Worm (Caenorhabditis elegans): ENCODE measurements around the gene tmem-145.

Gene tmem-145

DNA sequence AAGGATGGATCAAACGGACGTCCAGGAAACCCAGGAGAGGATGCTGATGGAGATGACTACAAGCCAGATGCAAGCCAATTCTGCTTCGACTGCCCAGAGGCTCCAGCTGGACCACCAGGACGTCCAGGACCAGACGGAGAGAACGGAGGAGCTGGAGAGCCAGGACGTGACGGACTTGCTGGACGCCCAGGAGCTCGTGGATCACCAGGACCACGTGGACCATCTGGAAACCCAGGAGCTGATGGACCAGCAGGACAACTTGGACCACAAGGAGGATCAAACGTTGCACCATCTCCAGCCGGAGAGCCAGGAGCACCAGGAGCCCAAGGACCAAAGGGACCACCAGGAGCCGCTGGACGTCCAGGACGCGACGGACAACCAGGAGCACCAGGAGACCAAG, 31.8 kb upstream of the tmem-145 start:
- TF ChIP-seq egrh-3 (GFP tag; IDR thresholded peaks at IDR 0.05): peak; percentile 79; the same call in 1 of the 2 replicates
- TF ChIP-seq zfh-2 (GFP tag; conservative IDR thresholded peaks at IDR 0.05): peak; percentile 87
- TF ChIP-seq ztf-26 (tag; optimal IDR thresholded peaks at IDR 0.05): peak; percentile 44
- TF ChIP-seq die-1 (tag; optimal IDR thresholded peaks at IDR 0.05): no peak
- TF ChIP-seq pha-4 (tag; optimal IDR thresholded peaks at IDR 0.05): no peak

- TF ChIP-seq die-1 (tag; optimal IDR thresholded peaks at IDR 0.05): peak; percentile 8
- no peak for TF ChIP-seq F52B5.7 (tag; optimal IDR thresholded peaks at IDR 0.05)
Measured at ce11 chrX:12104630-12105029, 31.0 kb upstream of the tmem-145 start, which contains the start of gene col-181. Gene col-181 (plus strand): TSS chrX:12104930.

DNA sequence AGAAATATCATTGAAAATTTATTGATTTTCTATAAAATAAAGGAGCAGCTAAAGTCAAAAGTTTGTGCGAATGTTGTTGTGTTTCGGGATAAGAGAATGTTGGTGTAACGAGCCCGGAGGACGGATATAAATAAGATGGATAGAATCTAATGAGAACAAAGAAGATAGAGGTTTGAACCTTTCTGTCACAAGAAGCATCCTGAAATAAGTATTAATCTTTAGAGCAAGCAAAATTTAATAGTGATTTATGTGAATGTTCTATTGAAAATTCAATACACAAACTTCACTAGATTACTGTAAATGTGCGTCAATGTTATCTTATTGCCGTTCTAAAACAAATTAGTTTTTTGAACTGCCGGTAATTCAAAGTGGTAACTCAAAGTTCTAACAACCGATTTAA, 30.0 kb upstream of the tmem-145 start, which contains the start of gene W03G11.3:
TSS of gene W03G11.3 (minus strand) at position 101 of the 400 bp plus-strand sequence.
- TF ChIP-seq Y67H2A.10 (GFP tag; conservative IDR thresholded peaks at IDR 0.05) (no peak), rcor-1 (GFP tag; IDR thresholded peaks at IDR 0.05) (no peak), akir-1 (GFP tag; optimal IDR thresholded peaks at IDR 0.05) (no peak), Y79H2A.3 (GFP tag; conservative IDR thresholded peaks at IDR 0.05) (no peak), F57C9.4 (tag; optimal IDR thresholded peaks at IDR 0.05) (no peak)

DNA sequence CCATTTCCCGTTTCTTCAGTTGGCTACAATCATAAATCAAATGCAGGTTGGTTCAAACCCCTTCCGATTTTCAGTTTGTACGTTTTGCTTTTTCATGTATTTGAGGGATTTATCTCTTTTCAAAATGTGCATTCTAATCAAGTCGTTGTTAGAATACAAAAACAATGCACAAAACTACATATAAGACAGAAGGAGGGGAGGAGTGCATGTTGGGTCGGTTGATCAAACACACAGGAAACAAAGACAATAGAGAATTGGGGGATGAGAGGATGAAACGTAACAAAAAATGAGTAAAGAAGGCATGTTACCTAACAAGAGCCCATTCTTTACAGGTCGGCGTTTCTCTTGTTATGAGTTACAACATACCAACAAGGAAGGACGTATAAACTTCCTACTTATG, 24.3 kb upstream of the tmem-145 start:
- TF ChIP-seq K12H6.12 (tag; optimal IDR thresholded peaks at IDR 0.05): no peak
- no peak for TF ChIP-seq F22D6.2 (tag; optimal IDR thresholded peaks at IDR 0.05)
- no peak for TF ChIP-seq lir-1 (GFP tag; conservative IDR thresholded peaks at IDR 0.05)
- no peak for TF ChIP-seq ZK185.1 (tag; optimal IDR thresholded peaks at IDR 0.05; ENCODE audit: poor library complexity, severe bottlenecking)
- TF ChIP-seq Y67H2A.10 (GFP tag; conservative IDR thresholded peaks at IDR 0.05): no peak
- no peak for TF ChIP-seq T07F8.4 (tag; optimal IDR thresholded peaks at IDR 0.05)
- no peak for TF ChIP-seq sdz-38 (tag; optimal IDR thresholded peaks at IDR 0.05)
- TF ChIP-seq nhr-179 (tag; optimal IDR thresholded peaks at IDR 0.05): no peak
- TF ChIP-seq madf-6 (GFP tag; IDR thresholded peaks at IDR 0.05): no peak
- no peak for TF ChIP-seq nhr-27 (tag; optimal IDR thresholded peaks at IDR 0.05)

- TF ChIP-seq snpc-1.3 (tag; optimal IDR thresholded peaks at IDR 0.05; ENCODE audit: insufficient read depth): no peak
- TF ChIP-seq ceh-58 (GFP tag; IDR thresholded peaks at IDR 0.05): no peak
- TF ChIP-seq ztf-18 (tag; optimal IDR thresholded peaks at IDR 0.05): no peak
- no peak for TF ChIP-seq K12H6.12 (tag; optimal IDR thresholded peaks at IDR 0.05)
Measured at ce11 chrX:12095200-12095599, 21.5 kb upstream of the tmem-145 start.

DNA sequence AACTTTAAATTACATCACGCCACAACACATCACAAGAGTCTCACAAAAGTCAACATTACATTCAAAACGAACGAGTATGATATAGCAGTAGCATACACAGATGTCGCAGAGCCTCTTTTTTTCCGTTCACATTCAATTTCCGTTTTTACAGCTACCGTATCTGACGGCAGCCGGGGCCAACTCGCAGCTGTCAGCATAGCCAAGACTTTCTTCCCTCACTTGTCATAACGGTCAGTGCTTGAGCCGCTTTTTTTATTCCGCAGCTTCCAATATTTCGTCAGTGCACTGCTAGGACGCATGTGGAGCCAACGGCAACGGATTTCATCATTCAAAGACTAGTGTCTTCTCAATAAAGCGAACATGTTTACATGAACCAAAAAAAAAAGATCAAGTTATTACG, 20.3 kb upstream of the tmem-145 start:
- TF ChIP-seq K12H6.12 (tag; optimal IDR thresholded peaks at IDR 0.05) (no peak), cebp-1 (GFP tag; IDR thresholded peaks at IDR 0.05) (0 out of 2 replicates have a peak, but pooled peaks have one; percentile 45), cebp-1 (tag; optimal IDR thresholded peaks at IDR 0.05) (no peak)

DNA sequence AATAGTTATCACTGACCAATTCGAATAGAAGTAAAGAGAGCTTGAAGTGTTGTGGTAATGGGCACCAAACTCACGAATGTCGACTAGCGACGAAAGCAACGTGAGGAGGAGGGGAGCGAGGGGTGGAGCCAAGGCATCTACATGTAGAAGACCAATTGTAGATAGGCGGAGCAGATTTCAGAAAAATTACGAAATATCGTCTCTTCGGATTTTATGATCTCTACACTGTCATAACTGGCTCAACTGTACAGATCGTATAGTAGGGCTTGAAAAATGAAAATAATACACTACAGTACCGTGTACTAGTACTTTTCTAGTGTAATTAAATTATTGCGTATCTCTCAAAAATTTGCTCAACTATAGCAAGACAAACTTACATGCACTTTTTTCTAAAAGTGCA, 19.4 kb upstream of the tmem-145 start, which contains the start of gene W03G11.4:
TSS of gene W03G11.4 (minus strand) at position 101 of the 400 bp plus-strand sequence.
- no peak for TF ChIP-seq egl-44 (GFP tag; IDR thresholded peaks at IDR 0.05)
- TF ChIP-seq ets-4 (GFP tag; optimal IDR thresholded peaks at IDR 0.05): no peak
- TF ChIP-seq B0261.1 (tag; optimal IDR thresholded peaks at IDR 0.05): no peak
- TF ChIP-seq D2030.7 (GFP tag; IDR thresholded peaks at IDR 0.05): no peak
- TF ChIP-seq nhr-80 (tag; optimal IDR thresholded peaks at IDR 0.05): no peak
- TF ChIP-seq athp-1 (tag; optimal IDR thresholded peaks at IDR 0.05): no peak
- TF ChIP-seq ztf-3 (GFP tag; optimal IDR thresholded peaks at IDR 0.05): no peak
- TF ChIP-seq ZK185.1 (tag; optimal IDR thresholded peaks at IDR 0.05; ENCODE audit: poor library complexity, severe bottlenecking): no peak
- no peak for TF ChIP-seq sea-2 (GFP tag; IDR thresholded peaks at IDR 0.05)
- TF ChIP-seq unc-130 (GFP tag; optimal IDR thresholded peaks at IDR 0.05): no peak
- TF ChIP-seq hsf-1 (GFP tag; IDR thresholded peaks at IDR 0.05): no peak
- no peak for TF ChIP-seq T26A5.8 (tag; optimal IDR thresholded peaks at IDR 0.05)
- no peak for TF ChIP-seq rpc-1 (optimal IDR thresholded peaks at IDR 0.05)
- no peak for TF ChIP-seq rpc-1 (tag; optimal IDR thresholded peaks at IDR 0.05)
- TF ChIP-seq Y95B8A.8 (GFP tag; IDR thresholded peaks at IDR 0.05): no peak
- no peak for TF ChIP-seq nhr-179 (tag; optimal IDR thresholded peaks at IDR 0.05)
